Worm (Caenorhabditis elegans) whole organism, late embryonic: ENCODE measurements around the gene exos-8.

Experiments used
- C08G9.2 ChIP-seq: sonication (generic microtip); optimal IDR thresholded peaks from 2 replicates; lab custom pipeline; 2016; ENCODE audit warnings: mild to moderate bottlenecking, missing genetic modification characterization, moderate library complexity, missing compliant biosample characterization
- C38D4.7 ChIP-seq: fragments of 200-800 bp; sonication (Bioruptor generic); optimal IDR thresholded peaks from 2 replicates; lab custom pipeline; 2018; ENCODE audit warnings: mild to moderate bottlenecking, missing genetic modification characterization, moderate library complexity, missing compliant biosample characterization
- K02D7.2 ChIP-seq: sonication (generic microtip); optimal IDR thresholded peaks from 2 replicates; lab custom pipeline; 2017; ENCODE audit warnings: mild to moderate bottlenecking, missing genetic modification characterization, missing compliant biosample characterization
- K09A11.1 ChIP-seq: sonication (generic microtip); optimal IDR thresholded peaks from 2 replicates; lab custom pipeline; 2017; ENCODE audit warnings: antibody characterized with exemption, mild to moderate bottlenecking, missing genetic modification characterization, missing compliant biosample characterization; ENCODE audit not compliant: insufficient read depth
- T23F11.4 ChIP-seq: fragments of 200-800 bp; sonication (Bioruptor generic); optimal IDR thresholded peaks from 2 replicates; lab custom pipeline; 2018; ENCODE audit warnings: mild to moderate bottlenecking, missing genetic modification characterization, missing compliant biosample characterization
- ceh-14 ChIP-seq: sonication (generic microtip); optimal IDR thresholded peaks from 2 replicates; lab custom pipeline; 2016; ENCODE audit warnings: missing genotype, missing genetic modification characterization, missing compliant biosample characterization
- ceh-18 ChIP-seq: sonication (generic microtip); optimal IDR thresholded peaks from 2 replicates; lab custom pipeline; 2016; ENCODE audit warnings: missing genetic modification characterization, missing compliant biosample characterization
- ceh-2 ChIP-seq: sonication (generic microtip); optimal IDR thresholded peaks from 2 replicates; lab custom pipeline; 2016; ENCODE audit warnings: missing genotype, missing genetic modification characterization, missing compliant biosample characterization
- ceh-22 ChIP-seq: sonication (generic microtip); optimal IDR thresholded peaks from 2 replicates; lab custom pipeline; 2017; ENCODE audit warnings: missing biosample characterization, missing genetic modification characterization
- ceh-24 ChIP-seq: sonication (generic microtip); optimal IDR thresholded peaks from 2 replicates; lab custom pipeline; 2016; ENCODE audit warnings: mild to moderate bottlenecking, missing genetic modification characterization, missing compliant biosample characterization
- ceh-30 ChIP-seq: fragments of 150-350 bp; optimal IDR thresholded peaks from 2 replicates; lab custom pipeline; 2014; ENCODE audit warnings: missing biosample characterization, missing genetic modification characterization
- ceh-31 ChIP-seq: sonication (generic microtip); optimal IDR thresholded peaks from 2 replicates; lab custom pipeline; 2016; ENCODE audit warnings: missing genetic modification characterization, missing compliant biosample characterization
- ceh-34 ChIP-seq: sonication (generic microtip); optimal IDR thresholded peaks from 2 replicates; lab custom pipeline; 2016; ENCODE audit warnings: mild to moderate bottlenecking, missing genetic modification characterization, missing compliant biosample characterization
- ceh-45 ChIP-seq: fragments of 200-800 bp; sonication (Bioruptor generic); IDR thresholded peaks from 2 replicates; pipeline ENCODE4 v1.3.6; 2022; ENCODE audit warnings: missing genetic modification reagents, missing genetic modification characterization, missing compliant biosample characterization
- ceh-48 ChIP-seq: sonication (generic microtip); optimal IDR thresholded peaks from 2 replicates; lab custom pipeline; 2016; ENCODE audit warnings: missing genetic modification characterization, inconsistent platforms, missing compliant biosample characterization
- che-1 ChIP-seq: sonication (generic microtip); optimal IDR thresholded peaks from 2 replicates; lab custom pipeline; 2016; ENCODE audit warnings: mild to moderate bottlenecking, missing genetic modification characterization, missing compliant biosample characterization
- dve-1 ChIP-seq: sonication (generic microtip); optimal IDR thresholded peaks from 2 replicates; lab custom pipeline; 2017; ENCODE audit warnings: antibody characterized with exemption, mild to moderate bottlenecking, missing genetic modification characterization, missing compliant biosample characterization
- ets-4 ChIP-seq: sonication (generic microtip); optimal IDR thresholded peaks from 2 replicates; lab custom pipeline; 2016; ENCODE audit warnings: missing genetic modification characterization, missing compliant biosample characterization
- gmeb-2 ChIP-seq: sonication (generic microtip); optimal IDR thresholded peaks from 2 replicates; lab custom pipeline; 2016; ENCODE audit warnings: missing genetic modification characterization, inconsistent platforms, missing compliant biosample characterization
- hlh-13 ChIP-seq: fragments of 200-800 bp; sonication (Bioruptor generic); optimal IDR thresholded peaks from 2 replicates; lab custom pipeline; 2018; ENCODE audit warnings: mild to moderate bottlenecking, missing genetic modification characterization, missing compliant biosample characterization
- hlh-15 ChIP-seq: sonication (generic microtip); optimal IDR thresholded peaks from 2 replicates; lab custom pipeline; 2016; ENCODE audit warnings: missing genetic modification characterization, missing compliant biosample characterization
- hlh-30 ChIP-seq: sonication (generic microtip); optimal IDR thresholded peaks from 2 replicates; lab custom pipeline; 2017; ENCODE audit warnings: antibody characterized with exemption, missing genetic modification characterization, missing compliant biosample characterization; ENCODE audit not compliant: insufficient read depth
- hlh-8 ChIP-seq: sonication (generic microtip); optimal IDR thresholded peaks from 2 replicates; lab custom pipeline; 2016; ENCODE audit warnings: missing genotype, missing genetic modification characterization, missing compliant biosample characterization
- lim-6 ChIP-seq: sonication (generic microtip); optimal IDR thresholded peaks from 2 replicates; lab custom pipeline; 2016; ENCODE audit warnings: missing genetic modification characterization, missing compliant biosample characterization
- madf-2 ChIP-seq: sonication (generic microtip); optimal IDR thresholded peaks from 2 replicates; lab custom pipeline; 2017; ENCODE audit warnings: missing genetic modification characterization, missing compliant biosample characterization
- mec-3 ChIP-seq: sonication (generic microtip); optimal IDR thresholded peaks from 2 replicates; lab custom pipeline; 2016; ENCODE audit warnings: borderline replicate concordance, missing genetic modification characterization, missing compliant biosample characterization
- nfya-1 ChIP-seq: sonication (generic microtip); optimal IDR thresholded peaks from 2 replicates; lab custom pipeline; 2017; ENCODE audit warnings: missing genetic modification characterization, mild to moderate bottlenecking, missing compliant biosample characterization, antibody characterized with exemption, moderate library complexity
- nhr-11 ChIP-seq: fragments of 150-350 bp; optimal IDR thresholded peaks from 2 replicates; lab custom pipeline; 2014; ENCODE audit warnings: missing biosample characterization, missing genetic modification characterization
- npax-4 ChIP-seq: sonication (generic microtip); optimal IDR thresholded peaks from 2 replicates; lab custom pipeline; 2016; ENCODE audit warnings: missing genetic modification characterization, missing compliant biosample characterization
- odd-2 ChIP-seq: sonication (generic microtip); optimal IDR thresholded peaks from 2 replicates; lab custom pipeline; 2017; ENCODE audit warnings: antibody characterized with exemption, mild to moderate bottlenecking, missing genetic modification characterization, missing compliant biosample characterization
- pag-3 ChIP-seq: sonication (generic microtip); optimal IDR thresholded peaks from 2 replicates; lab custom pipeline; 2016; ENCODE audit warnings: missing compliant biosample characterization, missing genetic modification characterization, borderline replicate concordance
- pax-1 ChIP-seq: fragments of 150-350 bp; optimal IDR thresholded peaks from 2 replicates; lab custom pipeline; 2014; ENCODE audit warnings: missing biosample characterization, missing genetic modification characterization
- pha-2 ChIP-seq: sonication (generic microtip); optimal IDR thresholded peaks from 2 replicates; lab custom pipeline; 2017; ENCODE audit warnings: mild to moderate bottlenecking, missing genetic modification characterization, missing compliant biosample characterization
- pha-4 ChIP-seq: fragments of 150-350 bp; optimal IDR thresholded peaks from 2 replicates; lab custom pipeline; 2018; ENCODE audit warnings: missing biosample characterization, missing genetic modification reagents, missing genetic modification characterization
- pqm-1 ChIP-seq: sonication (generic microtip); optimal IDR thresholded peaks from 2 replicates; lab custom pipeline; 2016; ENCODE audit warnings: missing genetic modification characterization, missing compliant biosample characterization
- sox-2 ChIP-seq: fragments of 200-800 bp; sonication (Bioruptor generic); IDR thresholded peaks from 2 replicates; pipeline ENCODE4 v1.3.6; 2022; ENCODE audit warnings: missing genetic modification reagents, missing genetic modification characterization, missing compliant biosample characterization
- syd-9 ChIP-seq: sonication (generic microtip); optimal IDR thresholded peaks from 2 replicates; lab custom pipeline; 2016; ENCODE audit warnings: mild to moderate bottlenecking, missing genetic modification characterization, moderate library complexity, missing compliant biosample characterization
- tbx-2 ChIP-seq: sonication (generic microtip); optimal IDR thresholded peaks from 2 replicates; lab custom pipeline; 2016; ENCODE audit warnings: missing genetic modification characterization, missing compliant biosample characterization
- tbx-7 ChIP-seq: sonication (generic microtip); optimal IDR thresholded peaks from 2 replicates; lab custom pipeline; 2016; ENCODE audit warnings: missing genotype, missing genetic modification characterization, missing compliant biosample characterization
- ttx-3 ChIP-seq: sonication (generic microtip); optimal IDR thresholded peaks from 2 replicates; lab custom pipeline; 2016; ENCODE audit warnings: missing genetic modification reagents, missing genetic modification characterization, missing compliant biosample characterization
- unc-42 ChIP-seq: sonication (generic microtip); optimal IDR thresholded peaks from 2 replicates; lab custom pipeline; 2016; ENCODE audit warnings: missing genotype, missing genetic modification characterization, missing compliant biosample characterization
- unc-55 ChIP-seq: sonication (generic microtip); optimal IDR thresholded peaks from 2 replicates; lab custom pipeline; 2017; ENCODE audit warnings: missing biosample characterization, missing genetic modification reagents, missing genetic modification characterization
- ztf-16 ChIP-seq: sonication (generic microtip); optimal IDR thresholded peaks from 2 replicates; lab custom pipeline; 2017; ENCODE audit warnings: missing genetic modification characterization, missing compliant biosample characterization

exos-8 gene

ce11 chrII:6782738-6783163 lies 41.3 kb downstream of the exos-8 start:
- TF ChIP-seq madf-2 (tag; lab: Kevin White, UChicago) (peak; percentile 2), ceh-2 (no peak), pha-4 (no peak), ceh-22 (no peak), ceh-18 (tag; lab: Kevin White, UChicago) (no peak), ceh-34 (tag; lab: Kevin White, UChicago) (peak; percentile 36), ceh-30 (tag; lab: Kevin White, UChicago) (no peak), hlh-8 (tag; lab: Kevin White, UChicago) (no peak), K09A11.1 (tag; lab: Kevin White, UChicago) (no peak), hlh-15 (tag; lab: Kevin White, UChicago) (no peak), ztf-16 (tag; lab: Kevin White, UChicago) (no peak), npax-4 (no peak), ceh-14 (tag; lab: Kevin White, UChicago) (no peak), tbx-2 (peak; percentile 32), C38D4.7 (peak; percentile 24), pax-1 (no peak), pag-3 (tag; lab: Kevin White, UChicago) (no peak), lim-6 (tag; lab: Kevin White, UChicago) (no peak), ceh-31 (tag; lab: Kevin White, UChicago) (peak; percentile 3), ceh-48 (tag; lab: Kevin White, UChicago) (peak; percentile 29), ets-4 (tag; lab: Kevin White, UChicago) (no peak), hlh-30 (tag; lab: Kevin White, UChicago) (no peak), pqm-1 (no peak), tbx-7 (tag; lab: Kevin White, UChicago) (no peak), pha-2 (tag; lab: Kevin White, UChicago) (no peak), gmeb-2 (tag; lab: Kevin White, UChicago) (no peak), unc-42 (no peak), nhr-11 (tag; lab: Kevin White, UChicago) (no peak), C08G9.2 (no peak), K02D7.2 (no peak), che-1 (tag; lab: Kevin White, UChicago) (no peak), odd-2 (tag; lab: Kevin White, UChicago) (no peak), sox-2 (no peak), dve-1 (tag; lab: Kevin White, UChicago) (no peak), mec-3 (tag; lab: Kevin White, UChicago) (no peak)

ce11 chrII:6783377-6783829 lies 41.9 kb downstream of the exos-8 start, which contains the start of gene gldi-2:
gldi-2 (plus strand) TSS chrII:6783427.
- TF ChIP-seq T23F11.4 (GFP tag; lab: Kevin White, UChicago), result no peak

ce11 chrII:6788672-6789298 lies 47.3 kb downstream of the exos-8 start, which contains the start of gene T13C2.3:
T13C2.3 (plus strand) TSS chrII:6789248.
- TF ChIP-seq ztf-16 (tag; lab: Kevin White, UChicago) (no peak), ceh-24 (tag; lab: Kevin White, UChicago) (no peak), mec-3 (tag; lab: Kevin White, UChicago) (no peak), unc-55 (peak; percentile 36), nfya-1 (tag; lab: Kevin White, UChicago) (no peak), ceh-45 (GFP tag; lab: Robert Waterston, UW) (no peak), ttx-3 (no peak), hlh-13 (GFP tag; lab: Kevin White, UChicago) (no peak), syd-9 (tag; lab: Kevin White, UChicago) (no peak)
